Fruit fly (Drosophila melanogaster) whole organism, embryonic: ENCODE data around the gene CG3841.

Experiments used
- C15 ChIP-seq: fragments of 200-800 bp; sonication (Bioruptor generic); IDR thresholded peaks from 3 replicates; pipeline ENCODE4 v1.3.6; 2022; ENCODE audit warnings: missing biosample characterization, missing genetic modification characterization
- CG12659 ChIP-seq: fragments of 200-800 bp; sonication (Bioruptor generic); optimal IDR thresholded peaks from 3 replicates; lab custom pipeline; 2017; ENCODE audit warnings: mild to moderate bottlenecking, missing biosample characterization, missing genetic modification reagents, missing genetic modification characterization
- CG13296 ChIP-seq: fragments of 200-800 bp; sonication (Bioruptor generic); optimal IDR thresholded peaks from 3 replicates; lab custom pipeline; 2018; ENCODE audit warnings: missing biosample characterization, mild to moderate bottlenecking, missing genetic modification characterization
- CG16863 ChIP-seq: fragments of 200-800 bp; sonication (Bioruptor generic); optimal IDR thresholded peaks from 3 replicates; lab custom pipeline; 2016; ENCODE audit warnings: missing biosample characterization, missing genetic modification characterization
- CG17612 ChIP-seq: fragments of 200-800 bp; sonication (Bioruptor generic); IDR thresholded peaks from 2 replicates; pipeline ENCODE4 v1.3.6; 2022; ENCODE audit warnings: missing biosample characterization, missing genetic modification characterization
- CG18599 ChIP-seq: fragments of 200-800 bp; sonication (Bioruptor generic); optimal IDR thresholded peaks from 3 replicates; lab custom pipeline; 2017; ENCODE audit warnings: missing biosample characterization, missing genetic modification characterization, mild to moderate bottlenecking, moderate library complexity, missing genetic modification reagents
- CG18764 ChIP-seq: fragments of 200-800 bp; sonication (Bioruptor generic); optimal IDR thresholded peaks from 3 replicates; lab custom pipeline; 2016; ENCODE audit warnings: missing biosample characterization, missing genetic modification characterization
- CG30403 ChIP-seq: fragments of 200-800 bp; sonication (Bioruptor generic); optimal IDR thresholded peaks from 3 replicates; lab custom pipeline; 2016; ENCODE audit warnings: missing biosample characterization, missing genetic modification characterization
- CG30431 ChIP-seq: fragments of 200-800 bp; sonication (Bioruptor generic); optimal IDR thresholded peaks from 2 replicates; lab custom pipeline; 2017; ENCODE audit warnings: missing biosample characterization, missing genetic modification characterization
- CG34422 ChIP-seq: fragments of 200-800 bp; sonication (Bioruptor generic); IDR thresholded peaks from 3 replicates; pipeline ENCODE4 v1.3.6; 2022; ENCODE audit warnings: missing biosample characterization, missing genetic modification characterization
- CG4404 ChIP-seq: fragments of 200-800 bp; sonication (Bioruptor generic); IDR thresholded peaks from 2 replicates; pipeline ENCODE4 v1.3.6; 2022; ENCODE audit warnings: missing biosample characterization, missing genetic modification characterization
- CG6683 ChIP-seq: fragments of 200-800 bp; sonication (Bioruptor generic); optimal IDR thresholded peaks from 2 replicates; lab custom pipeline; 2017; ENCODE audit warnings: missing biosample characterization, mild to moderate bottlenecking, missing genetic modification characterization, missing genetic modification reagents
- CG7928 ChIP-seq: fragments of 200-800 bp; sonication (Bioruptor generic); optimal IDR thresholded peaks from 2 replicates; lab custom pipeline; 2017; ENCODE audit warnings: missing biosample characterization, mild to moderate bottlenecking, missing genetic modification characterization
- CG8089 ChIP-seq: fragments of 200-800 bp; sonication (Bioruptor generic); optimal IDR thresholded peaks from 3 replicates; lab custom pipeline; 2016; ENCODE audit warnings: missing biosample characterization, missing genetic modification characterization
- CG9609 ChIP-seq: fragments of 200-800 bp; sonication (Bioruptor generic); optimal IDR thresholded peaks from 3 replicates; lab custom pipeline; 2016; ENCODE audit warnings: missing biosample characterization, missing genetic modification characterization
- CG9817 ChIP-seq: fragments of 200-800 bp; sonication (Bioruptor generic); optimal IDR thresholded peaks from 2 replicates; lab custom pipeline; 2018; ENCODE audit warnings: missing biosample characterization, mild to moderate bottlenecking, missing genetic modification characterization, moderate library complexity
- Dbx ChIP-seq: fragments of 200-800 bp; sonication (Bioruptor generic); IDR thresholded peaks from 3 replicates; pipeline ENCODE4 v1.3.6; 2022; ENCODE audit warnings: missing biosample characterization, missing genetic modification characterization
- Dp ChIP-seq: fragments of 200-800 bp; sonication (Bioruptor generic); optimal IDR thresholded peaks from 2 replicates; lab custom pipeline; 2018; ENCODE audit warnings: missing biosample characterization, mild to moderate bottlenecking, missing genetic modification characterization, moderate library complexity
- Dref ChIP-seq: fragments of 200-800 bp; sonication (Bioruptor generic); IDR thresholded peaks from 2 replicates; pipeline ENCODE4 v1.3.6; 2022; ENCODE audit warnings: missing biosample characterization, missing genetic modification characterization
- H15 ChIP-seq: fragments of 200-800 bp; sonication (Bioruptor generic); IDR thresholded peaks from 3 replicates; pipeline ENCODE4 v1.3.6; 2022; ENCODE audit warnings: missing biosample characterization, missing genetic modification characterization
- Hand ChIP-seq: fragments of 200-800 bp; sonication (Bioruptor generic); optimal IDR thresholded peaks from 2 replicates; lab custom pipeline; 2017; ENCODE audit warnings: mild to moderate bottlenecking, missing biosample characterization, missing genetic modification reagents, missing genetic modification characterization
- Hr3 ChIP-seq: fragments of 200-800 bp; sonication (Bioruptor generic); optimal IDR thresholded peaks from 3 replicates; lab custom pipeline; 2016; ENCODE audit warnings: missing biosample characterization, missing genetic modification characterization
- Kr ChIP-seq: fragments of 200-800 bp; sonication (Bioruptor generic); optimal IDR thresholded peaks from 2 replicates; lab custom pipeline; 2017; ENCODE audit warnings: missing biosample characterization, mild to moderate bottlenecking, missing genetic modification characterization
- Lim3 ChIP-seq: fragments of 200-800 bp; sonication (Bioruptor generic); IDR thresholded peaks from 2 replicates; pipeline ENCODE4 v1.3.6; 2022; ENCODE audit warnings: missing biosample characterization, missing genetic modification characterization
- Meics ChIP-seq: fragments of 200-800 bp; sonication (Bioruptor generic); optimal IDR thresholded peaks from 2 replicates; lab custom pipeline; 2017; ENCODE audit warnings: missing biosample characterization, mild to moderate bottlenecking, missing genetic modification characterization
- NFAT ChIP-seq: fragments of 200-800 bp; sonication (Bioruptor generic); IDR thresholded peaks from 2 replicates; pipeline ENCODE4 v1.3.6; 2022; ENCODE audit warnings: missing biosample characterization, missing genetic modification characterization
- NfI ChIP-seq: fragments of 200-800 bp; sonication (Bioruptor generic); optimal IDR thresholded peaks from 3 replicates; lab custom pipeline; 2018; ENCODE audit warnings: missing biosample characterization, mild to moderate bottlenecking, missing genetic modification characterization, moderate library complexity
- Rx ChIP-seq: fragments of 200-800 bp; sonication (Bioruptor generic); IDR thresholded peaks from 2 replicates; pipeline ENCODE4 v1.3.6; 2022; ENCODE audit warnings: missing biosample characterization, missing genetic modification characterization
- Ssrp ChIP-seq: fragments of 200-800 bp; sonication (Bioruptor generic); optimal IDR thresholded peaks from 2 replicates; lab custom pipeline; 2018; ENCODE audit warnings: missing biosample characterization, mild to moderate bottlenecking, missing genetic modification characterization, moderate library complexity
- ap ChIP-seq: fragments of 200-800 bp; sonication (Bioruptor generic); IDR thresholded peaks from 2 replicates; pipeline ENCODE4 v1.3.6; 2022; ENCODE audit warnings: missing biosample characterization, missing genetic modification characterization
- bigmax ChIP-seq: fragments of 200-800 bp; sonication (Bioruptor generic); optimal IDR thresholded peaks from 2 replicates; lab custom pipeline; 2018; ENCODE audit warnings: missing biosample characterization, mild to moderate bottlenecking, missing genetic modification characterization
- bsh ChIP-seq, 2 experiments: fragments of 200-800 bp; sonication (Bioruptor generic); optimal IDR thresholded peaks; 2 replicates each; lab custom pipeline; 2017 to 2018; ENCODE audit warnings: mild to moderate bottlenecking in 2 of 2, missing biosample characterization in 2 of 2, missing genetic modification characterization in 2 of 2, moderate library complexity in 1 of 2
- cas ChIP-seq: fragments of 200-800 bp; sonication (Bioruptor generic); IDR thresholded peaks from 2 replicates; pipeline ENCODE4 v1.3.6; 2022; ENCODE audit warnings: missing biosample characterization, missing genetic modification characterization
- chm ChIP-seq: fragments of 200-800 bp; sonication (Bioruptor generic); IDR thresholded peaks from 2 replicates; pipeline ENCODE4 v1.3.6; 2022; ENCODE audit warnings: missing biosample characterization, missing genetic modification characterization
- ci ChIP-seq: fragments of 200-800 bp; sonication (Bioruptor generic); IDR thresholded peaks from 3 replicates; pipeline ENCODE4 v1.3.6; 2022; ENCODE audit warnings: missing biosample characterization, missing genetic modification characterization
- crol ChIP-seq: fragments of 200-800 bp; sonication (Bioruptor generic); IDR thresholded peaks from 2 replicates; pipeline ENCODE4 v1.3.6; 2022; ENCODE audit warnings: missing biosample characterization, missing genetic modification characterization
- dati ChIP-seq: fragments of 200-800 bp; sonication (Bioruptor generic); IDR thresholded peaks from 2 replicates; pipeline ENCODE4 v1.3.6; 2022; ENCODE audit warnings: missing biosample characterization, missing genetic modification characterization
- esg ChIP-seq: fragments of 200-800 bp; sonication (Bioruptor generic); conservative IDR thresholded peaks from 2 replicates; pipeline ENCODE4 v1.3.6; 2022; ENCODE audit warnings: missing biosample characterization, missing genetic modification characterization
- gt ChIP-seq: fragments of 200-800 bp; sonication (Bioruptor generic); IDR thresholded peaks from 2 replicates; pipeline ENCODE4 v1.3.6; 2022; ENCODE audit warnings: missing biosample characterization, missing genetic modification characterization
- hth ChIP-seq: fragments of >200 bp; optimal IDR thresholded peaks from 2 replicates; lab custom pipeline; 2017; ENCODE audit warnings: inconsistent platforms
- ken ChIP-seq: fragments of 200-800 bp; sonication (Bioruptor generic); IDR thresholded peaks from 3 replicates; pipeline ENCODE4 v1.3.6; 2022; ENCODE audit warnings: missing biosample characterization, missing genetic modification characterization
- lilli ChIP-seq: fragments of 200-800 bp; sonication (Bioruptor generic); optimal IDR thresholded peaks from 3 replicates; lab custom pipeline; 2016; ENCODE audit warnings: missing biosample characterization, missing genetic modification characterization
- odd ChIP-seq: fragments of 200-800 bp; sonication (Bioruptor generic); optimal IDR thresholded peaks from 2 replicates; lab custom pipeline; 2017; ENCODE audit warnings: missing biosample characterization, mild to moderate bottlenecking, missing genetic modification characterization
- otp ChIP-seq: fragments of 200-800 bp; sonication (Bioruptor generic); IDR thresholded peaks from 3 replicates; pipeline ENCODE4, ENCODE4 v1.3.6; 2022; ENCODE audit warnings: missing biosample characterization, missing genetic modification characterization
- pita ChIP-seq: fragments of 200-800 bp; sonication (Bioruptor generic); optimal IDR thresholded peaks from 2 replicates; lab custom pipeline; 2017; ENCODE audit warnings: missing biosample characterization, mild to moderate bottlenecking, missing genetic modification characterization
- pzg ChIP-seq: fragments of 200-800 bp; sonication (Bioruptor generic); optimal IDR thresholded peaks from 3 replicates; lab custom pipeline; 2018; ENCODE audit warnings: missing biosample characterization, mild to moderate bottlenecking, missing genetic modification characterization, moderate library complexity
- run ChIP-seq: fragments of 200-800 bp; sonication (Bioruptor generic); optimal IDR thresholded peaks from 3 replicates; lab custom pipeline; 2018; ENCODE audit warnings: missing biosample characterization, mild to moderate bottlenecking, missing genetic modification characterization
- sens ChIP-seq: fragments of 200-800 bp; sonication (Bioruptor generic); peaks from one replicate; lab custom pipeline; 2016; ENCODE audit warnings: missing biosample characterization, missing genetic modification characterization
- sima ChIP-seq: fragments of 200-800 bp; sonication (Bioruptor generic); optimal IDR thresholded peaks from 2 replicates; lab custom pipeline; 2016; ENCODE audit warnings: missing biosample characterization, missing genetic modification characterization
- tin ChIP-seq: fragments of 200-800 bp; sonication (Bioruptor generic); optimal IDR thresholded peaks from 3 replicates; lab custom pipeline; 2016; ENCODE audit warnings: missing biosample characterization, missing genetic modification characterization
- tll ChIP-seq, 2 experiments: fragments of 200-800 bp in 1 of 2; fragments of >200 bp in 1 of 2; sonication (Bioruptor generic) in 1 of 2; optimal IDR thresholded peaks; 2 replicates each; lab custom pipeline; 2017 to 2019; ENCODE audit warnings: missing biosample characterization in 2 of 2, missing genetic modification characterization in 2 of 2, mild to moderate bottlenecking in 1 of 2, moderate library complexity in 1 of 2
- tup ChIP-seq: fragments of 200-800 bp; sonication (Bioruptor generic); optimal IDR thresholded peaks from 2 replicates; lab custom pipeline; 2016; ENCODE audit warnings: missing biosample characterization, mild to moderate bottlenecking, missing genetic modification characterization, moderate library complexity

Gene CG3841

dm6 chr2L:9633098-9633497 is 43.8 kb downstream of the CG3841 start (continued):
- TF ChIP-seq C15 (GFP tag; lab: Robert Waterston, UW) (no peak), pzg (GFP tag; lab: Kevin White, UChicago) (no peak), Hr3 (GFP tag; lab: Kevin White, UChicago) (no peak), Ssrp (tag; lab: Kevin White, UChicago) (no peak), tup (GFP tag; lab: Kevin White, UChicago) (peak; percentile 48), Meics (peak; percentile 9), cas (no peak), tll (GFP tag; optimal IDR thresholded peaks at IDR 0.05; lab: Kevin White, UChicago) (no peak), CG8089 (peak; percentile 50), tin (GFP tag; lab: Kevin White, UChicago) (peak; percentile 21), CG30431 (peak; percentile 39), Rx (GFP tag; lab: Robert Waterston, UW) (0 out of 2 replicates have a peak, but pooled peaks have one; percentile 39), CG18599 (GFP tag; lab: Kevin White, UChicago) (peak; percentile 73), CG18764 (peak; percentile 33), ci (GFP tag; lab: Robert Waterston, UW) (peak; percentile 81), ken (peak; percentile 66; the same call in 2 of the 3 replicates), CG7928 (GFP tag; lab: Kevin White, UChicago) (no peak), CG12659 (GFP tag; lab: Kevin White, UChicago) (no peak), H15 (GFP tag; lab: Robert Waterston, UW) (no peak), bsh (GFP tag; optimal IDR thresholded peaks at IDR 0.05; lab: Kevin White, UChicago) (peak in 1 of 2 experiments; percentile 54), crol (GFP tag; lab: Robert Waterston, UW) (no peak), hth (lab: Kevin White, UChicago) (no peak), esg (no peak), gt (GFP tag; lab: Robert Waterston, UW) (no peak), Dbx (no peak), lilli (GFP tag; lab: Kevin White, UChicago) (no peak), Kr (GFP tag; lab: Kevin White, UChicago) (peak; percentile 82), CG30403 (no peak), Dp (GFP tag; lab: Kevin White, UChicago) (no peak), CG13296 (GFP tag; lab: Kevin White, UChicago) (peak; percentile 26), CG16863 (GFP tag; lab: Kevin White, UChicago) (peak; percentile 69), CG4404 (peak; percentile 50), CG34422 (GFP tag; lab: Robert Waterston, UW) (0 out of 3 replicates have a peak, but pooled peaks have one; percentile 16), CG6683 (GFP tag; lab: Kevin White, UChicago) (no peak), NFAT (GFP tag; lab: Robert Waterston, UW) (0 out of 2 replicates have a peak, but pooled peaks have one; percentile 36), chm (peak; percentile 79; the same call in 1 of the 2 replicates), Hand (no peak), sens (peak; percentile 95), otp (GFP tag; lab: Robert Waterston, UW) (peak; percentile 84), CG9817 (tag; lab: Kevin White, UChicago) (no peak), pita (GFP tag; lab: Kevin White, UChicago) (no peak), CG9609 (no peak), Lim3 (GFP tag; lab: Robert Waterston, UW) (no peak), NfI (peak; percentile 21), run (tag; lab: Kevin White, UChicago) (no peak), bigmax (GFP tag; lab: Kevin White, UChicago) (peak; percentile 20), CG17612 (GFP tag; lab: Robert Waterston, UW) (no peak), sima (no peak), ap (peak; percentile 51; the same call in 1 of the 2 replicates), odd (GFP tag; lab: Kevin White, UChicago) (peak; percentile 39), dati (0 out of 2 replicates have a peak, but pooled peaks have one; percentile 42), Dref (GFP tag; lab: Robert Waterston, UW) (no peak)
